Worm (Caenorhabditis elegans): ENCODE results near the gene C46F11.4.

The C46F11.4 gene

ce11 chrIII:3664224-3664623 lies at the start of gene C46F11.4:
TSS of gene C46F11.4 (minus strand) at chrIII:3664304.
- TF ChIP-seq lin-13 (tag; optimal IDR thresholded peaks at IDR 0.05) = peak; percentile 73
- peak; percentile 95 for TF ChIP-seq sptf-1 (tag; optimal IDR thresholded peaks at IDR 0.05)
- TF ChIP-seq mab-5 (tag; optimal IDR thresholded peaks at IDR 0.05) = no peak
- peak; percentile 77 for TF ChIP-seq unc-39 (tag; optimal IDR thresholded peaks at IDR 0.05)
- peak; percentile 52 for TF ChIP-seq nhr-237 (tag; optimal IDR thresholded peaks at IDR 0.05)
- TF ChIP-seq nhr-2 (tag; optimal IDR thresholded peaks at IDR 0.05) = peak; percentile 14
- peak; percentile 84 for TF ChIP-seq hlh-1 (tag; optimal IDR thresholded peaks at IDR 0.05)
- peak; percentile 25 for TF ChIP-seq ces-1 (GFP tag; optimal IDR thresholded peaks at IDR 0.05)
- TF ChIP-seq elt-1 (tag; optimal IDR thresholded peaks at IDR 0.05; ENCODE audit: borderline replicate concordance, insufficient read depth) = no peak
- TF ChIP-seq ceh-83 (GFP tag; optimal IDR thresholded peaks at IDR 0.05) = peak; percentile 86
- no peak for TF ChIP-seq snpc-4 (tag; optimal IDR thresholded peaks at IDR 0.05)
- peak; percentile 80 for TF ChIP-seq mep-1 (tag; optimal IDR thresholded peaks at IDR 0.05)
- TF ChIP-seq cnd-1 (tag; optimal IDR thresholded peaks at IDR 0.05) = peak; percentile 89
- TF ChIP-seq flh-1 (GFP tag; optimal IDR thresholded peaks at IDR 0.05) = peak; percentile 61
- TF ChIP-seq M03D4.4 (tag; optimal IDR thresholded peaks at IDR 0.05) = peak; percentile 93
- peak; percentile 74 for TF ChIP-seq bed-3 (GFP tag; optimal IDR thresholded peaks at IDR 0.05)
- TF ChIP-seq nhr-28 (tag; optimal IDR thresholded peaks at IDR 0.05) = peak; percentile 1
- peak; percentile 93 for TF ChIP-seq mls-2 (tag; optimal IDR thresholded peaks at IDR 0.05)
- TF ChIP-seq nhr-12 (tag; optimal IDR thresholded peaks at IDR 0.05) = peak; percentile 88
- peak; percentile 61 for TF ChIP-seq blmp-1 (tag; optimal IDR thresholded peaks at IDR 0.05)
- TF ChIP-seq lin-32 (GFP tag; optimal IDR thresholded peaks at IDR 0.05) = peak; percentile 77
- peak; percentile 79 for TF ChIP-seq sem-2 (GFP tag; optimal IDR thresholded peaks at IDR 0.05)
- TF ChIP-seq ham-2 (GFP tag; optimal IDR thresholded peaks at IDR 0.05) = peak; percentile 56
- peak; percentile 84 for TF ChIP-seq unc-120 (tag; optimal IDR thresholded peaks at IDR 0.05; ENCODE audit: poor library complexity, severe bottlenecking)
- TF ChIP-seq pha-4 (tag; optimal IDR thresholded peaks at IDR 0.05) = peak; percentile 69
- peak; percentile 73 for TF ChIP-seq lsy-2 (tag; optimal IDR thresholded peaks at IDR 0.05)
- TF ChIP-seq ceh-39 (tag; optimal IDR thresholded peaks at IDR 0.05) = peak; percentile 9
- peak; percentile 29 for TF ChIP-seq unc-62 (GFP tag; optimal IDR thresholded peaks at IDR 0.05)
- no peak for TF ChIP-seq elt-3 (tag; optimal IDR thresholded peaks at IDR 0.05)
- TF ChIP-seq drap-1 (GFP tag; optimal IDR thresholded peaks at IDR 0.05) = peak; percentile 89
- peak; percentile 79 for TF ChIP-seq tbx-8 (GFP tag; optimal IDR thresholded peaks at IDR 0.05)
- TF ChIP-seq nhr-76 (tag; optimal IDR thresholded peaks at IDR 0.05) = peak; percentile 90
- TF ChIP-seq ztf-11 (tag; optimal IDR thresholded peaks at IDR 0.05) = peak; percentile 91
- TF ChIP-seq ceh-43 (GFP tag; optimal IDR thresholded peaks at IDR 0.05) = peak; percentile 89
- no peak for TF ChIP-seq zip-8 (tag; optimal IDR thresholded peaks at IDR 0.05)

- TF ChIP-seq drap-1 (GFP tag; optimal IDR thresholded peaks at IDR 0.05) (no peak), hlh-1 (tag; optimal IDR thresholded peaks at IDR 0.05) (no peak), ces-1 (GFP tag; optimal IDR thresholded peaks at IDR 0.05) (no peak), lin-32 (GFP tag; optimal IDR thresholded peaks at IDR 0.05) (no peak)
These were observed 49.1 kb upstream of the C46F11.4 start, which contains the start of gene nrde-1 for ce11 chrIII:3713163-3713562. TSS of gene nrde-1 (plus strand) at chrIII:3713463.

- TF ChIP-seq cnd-1 (tag; optimal IDR thresholded peaks at IDR 0.05) (no peak), nhr-12 (tag; optimal IDR thresholded peaks at IDR 0.05) (no peak), lin-13 (tag; optimal IDR thresholded peaks at IDR 0.05) (no peak), elt-1 (tag; optimal IDR thresholded peaks at IDR 0.05; ENCODE audit: borderline replicate concordance, insufficient read depth) (no peak), ham-2 (GFP tag; optimal IDR thresholded peaks at IDR 0.05) (no peak)
These were observed 44.9 kb upstream of the C46F11.4 start, which contains the start of gene alkb-8 for ce11 chrIII:3709030-3709429. TSS of gene alkb-8 (plus strand) at chrIII:3709330.

- TF ChIP-seq unc-62 (GFP tag; optimal IDR thresholded peaks at IDR 0.05) = no peak
- no peak for TF ChIP-seq lsy-2 (tag; optimal IDR thresholded peaks at IDR 0.05)
- TF ChIP-seq tbx-8 (GFP tag; optimal IDR thresholded peaks at IDR 0.05) = no peak
- TF ChIP-seq sptf-1 (tag; optimal IDR thresholded peaks at IDR 0.05) = no peak
- TF ChIP-seq ceh-43 (GFP tag; optimal IDR thresholded peaks at IDR 0.05) = no peak
- no peak for TF ChIP-seq flh-1 (GFP tag; optimal IDR thresholded peaks at IDR 0.05)
- no peak for TF ChIP-seq lin-32 (GFP tag; optimal IDR thresholded peaks at IDR 0.05)
- TF ChIP-seq nhr-28 (tag; optimal IDR thresholded peaks at IDR 0.05) = no peak
- TF ChIP-seq nhr-12 (tag; optimal IDR thresholded peaks at IDR 0.05) = no peak
- TF ChIP-seq bed-3 (GFP tag; optimal IDR thresholded peaks at IDR 0.05) = no peak
- no peak for TF ChIP-seq lin-13 (tag; optimal IDR thresholded peaks at IDR 0.05)
These were observed 42.5 kb upstream of the C46F11.4 start, which contains the start of gene dph-1 for ce11 chrIII:3706586-3706985. TSS of gene dph-1 (plus strand) at chrIII:3706886.

Data from whole organism, mixed stage, embryonic.